Worm (Caenorhabditis elegans): ENCODE measurements around the gene rpn-11.
A peak's percentile ranks its signal among the peaks of the same experiment; 100 is the strongest.

rpn-11 gene

ce11 chrII:4042696-4043095 lies 1.6 kb downstream of the rpn-11 start (continued):
- TF ChIP-seq lsl-1 (GFP tag; optimal IDR thresholded peaks at IDR 0.05) (peak; percentile 47), sdz-38 (tag; optimal IDR thresholded peaks at IDR 0.05) (no peak), snpc-1.1 (tag; optimal IDR thresholded peaks at IDR 0.05; ENCODE audit: insufficient read depth) (no peak), madf-3 (GFP tag; IDR thresholded peaks at IDR 0.05) (peak; percentile 77; the same call in 1 of the 2 replicates), ceh-100 (GFP tag; IDR thresholded peaks at IDR 0.05) (0 out of 2 replicates have a peak, but pooled peaks have one; percentile 13), nhr-90 (tag; optimal IDR thresholded peaks at IDR 0.05) (no peak), ztf-3 (GFP tag; optimal IDR thresholded peaks at IDR 0.05) (no peak), Y56A3A.18 (GFP tag; IDR thresholded peaks at IDR 0.05) (0 out of 2 replicates have a peak, but pooled peaks have one; percentile 21), B0336.3 (GFP tag; IDR thresholded peaks at IDR 0.05) (peak; percentile 90), lin-54 (GFP tag; optimal IDR thresholded peaks at IDR 0.05) (peak; percentile 21), madf-6 (GFP tag; IDR thresholded peaks at IDR 0.05) (peak; percentile 81), hrde-1 (tag; optimal IDR thresholded peaks at IDR 0.05; ENCODE audit: borderline replicate concordance) (peak; percentile 69), pbrm-1 (GFP tag; IDR thresholded peaks at IDR 0.05) (0 out of 2 replicates have a peak, but pooled peaks have one; percentile 24), Y53G8AR.9 (GFP tag; conservative IDR thresholded peaks at IDR 0.05) (0 out of 2 replicates have a peak, but pooled peaks have one; percentile 74), F57A8.1 (GFP tag; optimal IDR thresholded peaks at IDR 0.05) (no peak), ceh-91 (GFP tag; IDR thresholded peaks at IDR 0.05) (no peak), nfyb-1 (GFP tag; IDR thresholded peaks at IDR 0.05) (no peak), hmg-1.2 (GFP tag; IDR thresholded peaks at IDR 0.05) (peak; percentile 30), dpl-1 (GFP tag; optimal IDR thresholded peaks at IDR 0.05) (no peak), B0261.1 (tag; optimal IDR thresholded peaks at IDR 0.05) (no peak), tbx-9 (tag; optimal IDR thresholded peaks at IDR 0.05; ENCODE audit: borderline replicate concordance) (no peak), F52B5.7 (tag; optimal IDR thresholded peaks at IDR 0.05) (peak; percentile 32), ztf-25 (GFP tag; IDR thresholded peaks at IDR 0.05) (no peak), nhr-179 (tag; optimal IDR thresholded peaks at IDR 0.05) (no peak), egl-44 (GFP tag; IDR thresholded peaks at IDR 0.05) (no peak), F10E7.11 (tag; optimal IDR thresholded peaks at IDR 0.05) (no peak), F39B2.1 (GFP tag; IDR thresholded peaks at IDR 0.05) (peak; percentile 55; the same call in 1 of the 2 replicates), F49E8.2 (tag; optimal IDR thresholded peaks at IDR 0.05; ENCODE audit: insufficient read depth) (peak; percentile 53), hlh-12 (tag; optimal IDR thresholded peaks at IDR 0.05) (no peak), F55B11.4 (tag; optimal IDR thresholded peaks at IDR 0.05; ENCODE audit: borderline replicate concordance, insufficient read depth) (no peak), ceh-79 (tag; optimal IDR thresholded peaks at IDR 0.05) (peak; percentile 37), lin-40 (tag; optimal IDR thresholded peaks at IDR 0.05) (no peak), lir-1 (GFP tag; conservative IDR thresholded peaks at IDR 0.05) (no peak), efl-1 (GFP tag; optimal IDR thresholded peaks at IDR 0.05) (no peak), sptf-2 (GFP tag; optimal IDR thresholded peaks at IDR 0.05) (no peak), Y95B8A.8 (GFP tag; IDR thresholded peaks at IDR 0.05) (peak; percentile 70), mes-4 (tag; optimal IDR thresholded peaks at IDR 0.05) (no peak), rcor-1 (GFP tag; IDR thresholded peaks at IDR 0.05) (peak; percentile 44; the same call in 1 of the 2 replicates), hlh-26 (GFP tag; conservative IDR thresholded peaks at IDR 0.05) (no peak), aptf-2 (GFP tag; conservative IDR thresholded peaks at IDR 0.05) (no peak), tbp1 (GFP tag; optimal IDR thresholded peaks at IDR 0.05) (peak; percentile 47), dpff-1 (tag; optimal IDR thresholded peaks at IDR 0.05) (peak; percentile 38), unc-62 (GFP tag; optimal IDR thresholded peaks at IDR 0.05) (no peak), lag-1 (GFP tag; IDR thresholded peaks at IDR 0.05) (no peak), C17E4.6 (GFP tag; IDR thresholded peaks at IDR 0.05) (peak; percentile 15; the same call in 1 of the 2 replicates), attf-5 (GFP tag; optimal IDR thresholded peaks at IDR 0.05) (peak; percentile 26), rpc-1 (optimal IDR thresholded peaks at IDR 0.05) (no peak), rpc-1 (tag; optimal IDR thresholded peaks at IDR 0.05) (no peak), ets-4 (GFP tag; optimal IDR thresholded peaks at IDR 0.05) (no peak)
